Worm (Caenorhabditis elegans): ENCODE results near the gene T01B7.13.

The T01B7.13 gene

ce11 chrII:8738244-8738643, 23.0 kb downstream of the T01B7.13 start:
- TF ChIP-seq nhr-232 (tag; optimal IDR thresholded peaks at IDR 0.05), result no peak
- peak; percentile 23 for TF ChIP-seq elt-2 (tag; optimal IDR thresholded peaks at IDR 0.05)

- TF ChIP-seq ttx-3 (tag; optimal IDR thresholded peaks at IDR 0.05), result no peak
- no peak for TF ChIP-seq Y22D7AL.16 (tag; optimal IDR thresholded peaks at IDR 0.05)
- TF ChIP-seq pag-3 (tag; optimal IDR thresholded peaks at IDR 0.05; ENCODE audit: borderline replicate concordance), result no peak
- TF ChIP-seq sox-4 (tag; optimal IDR thresholded peaks at IDR 0.05), result no peak
- no peak for TF ChIP-seq pqm-1 (tag; optimal IDR thresholded peaks at IDR 0.05)
- TF ChIP-seq unc-86 (tag; optimal IDR thresholded peaks at IDR 0.05), result no peak
- no peak for TF ChIP-seq mec-3 (tag; optimal IDR thresholded peaks at IDR 0.05; ENCODE audit: borderline replicate concordance)
- TF ChIP-seq sdc-2 (tag; optimal IDR thresholded peaks at IDR 0.05), result no peak
- no peak for TF ChIP-seq nhr-232 (tag; optimal IDR thresholded peaks at IDR 0.05)
- TF ChIP-seq pax-1 (tag; optimal IDR thresholded peaks at IDR 0.05), result no peak
- no peak for TF ChIP-seq madf-2 (tag; optimal IDR thresholded peaks at IDR 0.05)
- TF ChIP-seq ztf-16 (tag; optimal IDR thresholded peaks at IDR 0.05), result no peak
- TF ChIP-seq ref-2 (tag; optimal IDR thresholded peaks at IDR 0.05), result no peak
- TF ChIP-seq ceh-6 (GFP tag; optimal IDR thresholded peaks at IDR 0.05), result no peak
- TF ChIP-seq syd-9 (tag; optimal IDR thresholded peaks at IDR 0.05), result no peak
These were observed 23.8 kb downstream of the T01B7.13 start for ce11 chrII:8738955-8739354.

ce11 chrII:8740326-8740949, 25.2 kb downstream of the T01B7.13 start:
- TF ChIP-seq ceh-2 (tag; optimal IDR thresholded peaks at IDR 0.05) (no peak), hlh-6 (tag; optimal IDR thresholded peaks at IDR 0.05) (no peak), C38D4.7 (GFP tag; optimal IDR thresholded peaks at IDR 0.05) (no peak), pat-9 (tag; optimal IDR thresholded peaks at IDR 0.05) (no peak), elt-2 (tag; optimal IDR thresholded peaks at IDR 0.05) (peak; percentile 95)

- no peak for TF ChIP-seq pag-3 (tag; optimal IDR thresholded peaks at IDR 0.05; ENCODE audit: borderline replicate concordance)
- TF ChIP-seq fax-1 (tag; optimal IDR thresholded peaks at IDR 0.05), result no peak
- no peak for TF ChIP-seq hlh-13 (GFP tag; optimal IDR thresholded peaks at IDR 0.05)
- TF ChIP-seq hlh-8 (tag; optimal IDR thresholded peaks at IDR 0.05), result no peak
- TF ChIP-seq nfya-1 (tag; optimal IDR thresholded peaks at IDR 0.05), result no peak
- no peak for TF ChIP-seq gmeb-2 (tag; optimal IDR thresholded peaks at IDR 0.05)
- no peak for TF ChIP-seq ets-4 (tag; optimal IDR thresholded peaks at IDR 0.05)
- TF ChIP-seq pat-9 (tag; optimal IDR thresholded peaks at IDR 0.05), result no peak
- peak; percentile 35 for TF ChIP-seq hlh-30 (tag; optimal IDR thresholded peaks at IDR 0.05; ENCODE audit: insufficient read depth)
These were observed 26.1 kb downstream of the T01B7.13 start for ce11 chrII:8741277-8741676.

- TF ChIP-seq C38D4.7 (GFP tag; optimal IDR thresholded peaks at IDR 0.05) (no peak), pat-9 (tag; optimal IDR thresholded peaks at IDR 0.05) (no peak)
These were observed 27.0 kb downstream of the T01B7.13 start for ce11 chrII:8742006-8742847.

- peak; percentile 40 for TF ChIP-seq unc-42 (tag; optimal IDR thresholded peaks at IDR 0.05)
- peak; percentile 2 for TF ChIP-seq ceh-48 (tag; optimal IDR thresholded peaks at IDR 0.05)
- peak; percentile 25 for TF ChIP-seq hlh-30 (tag; optimal IDR thresholded peaks at IDR 0.05; ENCODE audit: insufficient read depth)
- TF ChIP-seq syd-9 (tag; optimal IDR thresholded peaks at IDR 0.05), result no peak
These were observed 27.8 kb downstream of the T01B7.13 start for ce11 chrII:8742972-8743371.

All from whole organism, late embryonic.